Worm (Caenorhabditis elegans): ENCODE results near the gene dkc-1.

dkc-1 gene

DNA sequence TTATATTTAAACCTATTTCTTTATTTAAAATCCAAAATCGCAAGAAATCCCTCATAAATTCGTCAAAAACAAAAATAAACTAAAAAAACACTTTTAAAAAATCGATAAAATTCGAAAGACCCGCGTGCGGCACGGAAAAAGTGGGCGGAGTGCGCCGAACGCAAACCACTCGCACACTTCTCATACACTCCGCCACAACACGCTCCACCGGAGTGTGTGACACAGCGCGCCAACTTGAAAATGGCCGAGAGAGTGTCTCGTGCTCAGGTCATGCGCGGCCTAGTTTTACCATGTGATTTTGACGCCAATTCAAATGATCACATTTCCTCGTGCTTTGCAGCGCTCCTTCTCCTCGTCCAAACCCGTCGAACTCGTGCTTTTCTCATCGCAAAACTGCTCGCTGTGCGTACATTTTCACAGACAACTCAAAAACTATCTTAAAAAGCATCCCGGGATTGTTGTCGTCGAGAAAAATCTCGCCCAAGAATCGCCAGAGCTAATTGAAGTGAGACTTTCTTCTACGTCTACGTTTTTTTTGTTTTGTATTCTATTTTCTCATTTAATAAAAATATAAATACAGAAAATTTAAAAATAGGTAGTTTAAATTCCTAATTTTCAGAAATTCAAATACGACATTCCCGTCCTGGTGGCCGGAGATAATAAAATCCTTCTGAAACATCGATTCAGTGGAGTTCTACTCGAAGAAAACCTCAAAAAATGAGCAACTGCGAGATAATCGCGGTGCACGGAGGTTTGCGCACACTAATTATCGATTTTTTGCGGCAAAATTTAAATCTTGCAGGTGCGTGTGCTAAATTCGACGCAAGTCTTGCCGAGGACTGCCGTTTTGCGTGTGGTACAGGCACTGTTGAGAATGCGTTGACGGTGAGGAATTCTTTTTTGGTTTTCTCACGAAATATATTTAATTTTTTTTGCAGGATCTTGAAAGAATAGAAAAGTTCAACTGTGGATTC is 11.1 kb downstream of the dkc-1 start, which contains the start of gene tasp-1 (continued):
- peak; percentile 98 for TF ChIP-seq die-1 (tag; optimal IDR thresholded peaks at IDR 0.05)
- peak; percentile 38 for TF ChIP-seq nhr-179 (tag; optimal IDR thresholded peaks at IDR 0.05)
- peak; percentile 95 for TF ChIP-seq hrde-1 (tag; optimal IDR thresholded peaks at IDR 0.05; ENCODE audit: borderline replicate concordance)
- TF ChIP-seq egrh-3 (GFP tag; IDR thresholded peaks at IDR 0.05), result peak; percentile 96
- TF ChIP-seq atf-7 (tag; optimal IDR thresholded peaks at IDR 0.05), result peak; percentile 100
- TF ChIP-seq lsl-1 (GFP tag; optimal IDR thresholded peaks at IDR 0.05), result peak; percentile 96
- TF ChIP-seq tbx-9 (tag; optimal IDR thresholded peaks at IDR 0.05; ENCODE audit: borderline replicate concordance), result peak; percentile 89
- peak; percentile 100 for TF ChIP-seq attf-5 (GFP tag; optimal IDR thresholded peaks at IDR 0.05)
- peak; percentile 98 for TF ChIP-seq unc-130 (GFP tag; optimal IDR thresholded peaks at IDR 0.05)
- TF ChIP-seq repo-1 (tag; optimal IDR thresholded peaks at IDR 0.05), result peak; percentile 99
- TF ChIP-seq tlf-1 (GFP tag; optimal IDR thresholded peaks at IDR 0.05), result peak; percentile 100
- peak; percentile 98 for TF ChIP-seq nhr-27 (tag; optimal IDR thresholded peaks at IDR 0.05)
- peak; percentile 96 for TF ChIP-seq nfya-2 (GFP tag; IDR thresholded peaks at IDR 0.05)
- TF ChIP-seq cebp-2 (GFP tag; IDR thresholded peaks at IDR 0.05), result peak; percentile 98
- TF ChIP-seq xnd-1 (tag; optimal IDR thresholded peaks at IDR 0.05), result peak; percentile 77
- TF ChIP-seq lin-40 (tag; optimal IDR thresholded peaks at IDR 0.05), result peak; percentile 99
- TF ChIP-seq ekl-4 (GFP tag; IDR thresholded peaks at IDR 0.05), result peak; percentile 100
- peak; percentile 100 for TF ChIP-seq sea-2 (GFP tag; IDR thresholded peaks at IDR 0.05)
- TF ChIP-seq F39B2.1 (GFP tag; IDR thresholded peaks at IDR 0.05), result peak; percentile 85; the same call in 1 of the 2 replicates
- TF ChIP-seq rec-8 (tag; optimal IDR thresholded peaks at IDR 0.05), result peak; percentile 89 to 97
- TF ChIP-seq ztf-26 (tag; optimal IDR thresholded peaks at IDR 0.05), result peak; percentile 100
- peak; percentile 100 for TF ChIP-seq nhr-80 (tag; optimal IDR thresholded peaks at IDR 0.05)
- TF ChIP-seq Y56A3A.18 (GFP tag; IDR thresholded peaks at IDR 0.05), result peak; percentile 98
- TF ChIP-seq lin-26 (GFP tag; IDR thresholded peaks at IDR 0.05), result peak; percentile 99
- TF ChIP-seq dpl-1 (GFP tag; optimal IDR thresholded peaks at IDR 0.05), result peak; percentile 100
- peak; percentile 89 for TF ChIP-seq attf-3 (GFP tag; conservative IDR thresholded peaks at IDR 0.05)
- TF ChIP-seq nfyb-1 (GFP tag; IDR thresholded peaks at IDR 0.05), result peak; percentile 100
- TF ChIP-seq hlh-12 (tag; optimal IDR thresholded peaks at IDR 0.05), result no peak
- no peak for TF ChIP-seq ama-1 (optimal IDR thresholded peaks at IDR 0.05)
- peak; percentile 61 to 86 for TF ChIP-seq ama-1 (GFP tag; optimal IDR thresholded peaks at IDR 0.05)
- TF ChIP-seq F57C9.4 (tag; optimal IDR thresholded peaks at IDR 0.05), result peak; percentile 98
- TF ChIP-seq somi-1 (GFP tag; optimal IDR thresholded peaks at IDR 0.05), result peak; percentile 100
- TF ChIP-seq let-526 (GFP tag; IDR thresholded peaks at IDR 0.05), result peak; percentile 100
- TF ChIP-seq B0035.1 (tag; optimal IDR thresholded peaks at IDR 0.05), result peak; percentile 97
- TF ChIP-seq tbp1 (GFP tag; optimal IDR thresholded peaks at IDR 0.05), result peak; percentile 84
- TF ChIP-seq C06A6.2 (GFP tag; conservative IDR thresholded peaks at IDR 0.05), result peak; percentile 100
- peak; percentile 100 for TF ChIP-seq C17E4.6 (GFP tag; IDR thresholded peaks at IDR 0.05)
- peak; percentile 90 for TF ChIP-seq unc-62 (GFP tag; optimal IDR thresholded peaks at IDR 0.05)
- TF ChIP-seq ztf-18 (tag; optimal IDR thresholded peaks at IDR 0.05), result peak; percentile 93
- peak; percentile 99 for TF ChIP-seq pha-4 (tag; optimal IDR thresholded peaks at IDR 0.05)
- TF ChIP-seq Y79H2A.3 (GFP tag; conservative IDR thresholded peaks at IDR 0.05), result peak; percentile 100
- TF ChIP-seq Y53F4B.3 (GFP tag; IDR thresholded peaks at IDR 0.05), result peak; percentile 94
- peak; percentile 100 for TF ChIP-seq K12H6.12 (tag; optimal IDR thresholded peaks at IDR 0.05)
- TF ChIP-seq ets-4 (GFP tag; optimal IDR thresholded peaks at IDR 0.05), result peak; percentile 100
- peak; percentile 94 for TF ChIP-seq mel-28 (tag; optimal IDR thresholded peaks at IDR 0.05; ENCODE audit: borderline replicate concordance)
- peak; percentile 98 for TF ChIP-seq F23B12.7 (tag; optimal IDR thresholded peaks at IDR 0.05; ENCODE audit: insufficient read depth)
- TF ChIP-seq B0019.2 (GFP tag; conservative IDR thresholded peaks at IDR 0.05), result peak; percentile 98
